Fruit fly (Drosophila melanogaster): Measurements from ENCODE around the gene boss.

boss gene

DNA sequence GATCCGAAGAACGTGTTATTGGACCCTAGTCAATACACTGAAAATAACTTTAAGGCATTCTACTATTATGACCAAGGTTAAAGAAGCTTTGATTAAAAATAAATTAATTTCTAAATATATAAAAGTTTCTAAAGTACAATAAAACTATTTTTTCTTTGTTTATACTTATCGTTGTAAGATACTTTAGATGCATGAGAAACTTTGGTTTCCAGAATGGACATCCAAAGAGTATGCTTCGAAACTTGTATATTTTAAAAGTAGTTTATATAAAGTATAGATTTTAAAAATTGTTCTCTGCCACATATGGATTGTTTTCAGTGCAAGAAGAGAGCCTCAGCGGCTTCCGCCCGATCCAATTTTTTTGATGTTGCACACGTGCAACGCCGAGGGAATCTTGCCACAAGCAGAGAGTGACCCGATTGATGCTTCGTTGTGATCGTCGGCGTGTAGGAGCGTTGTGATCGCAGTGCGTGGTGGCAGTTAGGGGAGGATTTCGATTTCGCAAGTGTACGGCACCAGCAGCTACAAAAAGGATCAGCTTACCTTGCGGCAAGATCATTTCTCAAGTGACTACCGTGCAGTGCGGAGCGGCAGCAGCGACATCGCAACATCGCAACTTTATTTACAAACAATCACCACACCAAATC is 35.4 kb downstream of the boss start:
- TF ChIP-seq CG11617 (GFP tag; optimal IDR thresholded peaks at IDR 0.05) (no peak), cnc (optimal IDR thresholded peaks at IDR 0.05) (no peak), Hr96 (GFP tag; optimal IDR thresholded peaks at IDR 0.05) (no peak), Crg-1 (GFP tag; optimal IDR thresholded peaks at IDR 0.05) (no peak)

DNA sequence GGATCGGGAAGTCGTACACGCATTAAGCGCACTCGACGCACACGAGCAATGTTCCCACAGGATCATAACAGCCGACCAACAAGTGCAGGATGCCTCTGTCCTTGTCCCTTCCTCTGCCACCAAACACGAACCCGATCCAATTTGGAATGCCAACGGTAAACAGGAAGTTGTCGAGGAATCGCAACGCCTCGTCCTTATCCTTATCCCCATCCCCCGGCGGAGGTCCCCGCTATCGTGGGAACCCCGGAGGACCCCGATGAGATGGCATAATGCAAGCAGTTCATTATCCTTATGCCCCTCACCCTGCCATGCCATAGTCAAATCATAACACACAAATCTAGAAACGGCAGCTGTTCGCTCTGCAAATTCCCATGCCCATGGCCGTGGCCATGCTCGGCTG is 37.3 kb downstream of the boss start:
- TF ChIP-seq cic (GFP tag; optimal IDR thresholded peaks at IDR 0.05) (no peak), toe (GFP tag; optimal IDR thresholded peaks at IDR 0.05) (no peak)

DNA sequence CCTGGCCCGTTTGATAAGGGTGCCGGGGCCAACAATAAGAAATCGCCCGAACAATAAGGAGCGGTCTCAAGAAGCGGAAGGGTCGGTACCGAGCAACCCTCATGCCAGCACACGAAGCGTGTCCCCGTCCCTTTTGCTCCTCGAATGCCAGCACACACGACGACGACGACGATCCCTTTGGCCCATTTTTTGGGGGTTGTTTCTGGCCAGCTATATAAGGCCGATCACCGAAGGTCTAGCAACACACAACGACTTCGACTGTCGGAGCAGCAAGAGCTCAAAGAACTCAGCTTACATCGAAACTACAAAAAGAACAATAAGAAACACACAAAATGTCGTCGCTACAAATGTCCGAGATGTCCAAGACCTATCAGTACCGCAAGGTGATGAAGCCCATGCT is 37.8 kb downstream of the boss start:
- no peak for TF ChIP-seq Clk (GFP tag; optimal IDR thresholded peaks at IDR 0.05)
- TF ChIP-seq Hr96 (GFP tag; optimal IDR thresholded peaks at IDR 0.05), result no peak
- TF ChIP-seq kay (GFP tag; ENCODE audit: borderline replicate concordance), result no peak
- TF ChIP-seq pad (GFP tag; optimal IDR thresholded peaks at IDR 0.05), result no peak
- no peak for TF ChIP-seq ovo (GFP tag; optimal IDR thresholded peaks at IDR 0.05)
- TF ChIP-seq bab1 (GFP tag; optimal IDR thresholded peaks at IDR 0.05), result no peak
- TF ChIP-seq CG7045 (GFP tag; optimal IDR thresholded peaks at IDR 0.05), result no peak
- TF ChIP-seq toe (GFP tag; optimal IDR thresholded peaks at IDR 0.05), result no peak
- no peak for TF ChIP-seq CG7101 (tag; optimal IDR thresholded peaks at IDR 0.05)
- no peak for TF ChIP-seq CG12768 (GFP tag; optimal IDR thresholded peaks at IDR 0.05)
- TF ChIP-seq CG1620 (GFP tag; optimal IDR thresholded peaks at IDR 0.05), result no peak
- TF ChIP-seq CG11617 (GFP tag; optimal IDR thresholded peaks at IDR 0.05), result no peak
- TF ChIP-seq tj (GFP tag; optimal IDR thresholded peaks at IDR 0.05), result no peak
- no peak for TF ChIP-seq Mnt (GFP tag; optimal IDR thresholded peaks at IDR 0.05)
- TF ChIP-seq cic (GFP tag; optimal IDR thresholded peaks at IDR 0.05), result no peak

DNA sequence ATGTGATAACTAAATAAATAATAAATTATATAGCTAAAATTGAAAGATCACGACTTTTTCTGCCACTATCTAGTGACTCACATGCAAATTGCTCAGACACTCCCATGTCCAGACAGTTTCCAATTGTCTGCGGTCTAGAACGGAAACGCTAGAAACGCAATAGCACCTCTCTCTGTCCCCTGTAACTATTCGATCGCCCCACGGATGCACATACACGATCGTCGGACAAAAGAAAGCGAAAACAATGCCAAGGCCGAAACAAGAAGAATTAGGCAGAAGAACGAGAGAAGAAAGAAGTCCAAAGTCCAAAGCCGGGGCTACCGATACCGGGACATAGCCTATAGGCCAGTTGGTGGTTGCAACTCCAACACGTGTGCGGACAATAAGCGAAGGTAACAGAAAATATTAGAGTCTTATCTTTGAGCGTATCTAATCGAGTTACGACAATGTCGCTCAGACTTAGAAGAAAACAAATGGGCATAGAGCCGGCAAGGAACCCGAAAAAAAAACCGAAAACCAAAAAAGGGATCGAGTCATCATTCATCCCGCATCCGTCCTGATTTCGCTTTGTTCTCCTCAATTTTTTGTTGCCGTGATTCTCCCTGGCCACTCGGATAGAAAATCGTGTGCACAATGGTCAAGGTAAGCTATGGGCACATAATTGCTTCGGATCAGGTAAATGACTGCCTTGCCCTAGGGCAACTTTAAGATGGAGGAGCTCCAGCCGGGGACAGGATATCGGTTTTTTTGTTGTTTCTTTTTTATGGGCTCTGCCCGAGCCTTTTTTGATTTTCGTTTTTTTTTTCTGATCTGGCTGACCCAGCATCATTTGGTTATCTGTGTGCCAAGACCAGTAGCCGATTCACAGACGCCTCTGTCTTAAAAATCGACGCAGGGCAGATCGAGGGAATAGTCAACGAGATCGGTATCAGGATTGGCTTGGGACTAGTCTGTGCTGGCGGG is 39.2 kb downstream of the boss start:
- TF ChIP-seq CG7101 (tag; optimal IDR thresholded peaks at IDR 0.05) (no peak), CG1620 (GFP tag; optimal IDR thresholded peaks at IDR 0.05) (no peak), toe (GFP tag; optimal IDR thresholded peaks at IDR 0.05) (no peak), CG12768 (GFP tag; optimal IDR thresholded peaks at IDR 0.05) (no peak), cnc (optimal IDR thresholded peaks at IDR 0.05) (no peak), tj (GFP tag; optimal IDR thresholded peaks at IDR 0.05) (no peak), CG7045 (GFP tag; optimal IDR thresholded peaks at IDR 0.05) (no peak), CG33017 (tag; optimal IDR thresholded peaks at IDR 0.05) (no peak), cic (GFP tag; optimal IDR thresholded peaks at IDR 0.05) (no peak), CG14711 (tag; optimal IDR thresholded peaks at IDR 0.05) (no peak), kay (GFP tag; ENCODE audit: borderline replicate concordance) (no peak), Crg-1 (GFP tag; optimal IDR thresholded peaks at IDR 0.05) (no peak), pad (GFP tag; optimal IDR thresholded peaks at IDR 0.05) (no peak), CG11617 (GFP tag; optimal IDR thresholded peaks at IDR 0.05) (no peak), CG5204 (GFP tag; optimal IDR thresholded peaks at IDR 0.05) (no peak), Mnt (GFP tag; optimal IDR thresholded peaks at IDR 0.05) (no peak), ovo (GFP tag; optimal IDR thresholded peaks at IDR 0.05) (no peak), Clk (GFP tag; optimal IDR thresholded peaks at IDR 0.05) (no peak), Hr96 (GFP tag; optimal IDR thresholded peaks at IDR 0.05) (no peak), bab1 (GFP tag; optimal IDR thresholded peaks at IDR 0.05) (no peak)

DNA sequence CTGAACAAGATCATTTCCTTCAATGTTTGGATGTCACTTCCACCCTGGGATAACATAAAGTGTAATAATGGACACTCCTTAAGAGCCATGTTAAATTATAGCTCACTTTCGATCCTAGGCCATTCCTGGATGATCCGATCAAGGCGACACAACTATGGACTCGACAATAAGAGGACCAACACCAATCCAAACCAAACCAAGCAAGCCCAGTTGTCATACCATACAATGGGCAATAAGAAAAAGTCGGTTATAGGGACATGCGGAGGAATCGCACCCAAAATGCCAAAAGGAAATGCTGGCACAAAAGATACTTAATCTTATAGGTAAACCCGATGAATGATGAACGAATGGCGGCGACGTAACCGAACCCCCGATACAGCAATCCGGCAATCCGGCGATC is 40.2 kb downstream of the boss start:
- TF ChIP-seq CG7045 (GFP tag; optimal IDR thresholded peaks at IDR 0.05) (no peak), toe (GFP tag; optimal IDR thresholded peaks at IDR 0.05) (no peak), pad (GFP tag; optimal IDR thresholded peaks at IDR 0.05) (no peak), kay (GFP tag; ENCODE audit: borderline replicate concordance) (no peak), ovo (GFP tag; optimal IDR thresholded peaks at IDR 0.05) (no peak)

DNA sequence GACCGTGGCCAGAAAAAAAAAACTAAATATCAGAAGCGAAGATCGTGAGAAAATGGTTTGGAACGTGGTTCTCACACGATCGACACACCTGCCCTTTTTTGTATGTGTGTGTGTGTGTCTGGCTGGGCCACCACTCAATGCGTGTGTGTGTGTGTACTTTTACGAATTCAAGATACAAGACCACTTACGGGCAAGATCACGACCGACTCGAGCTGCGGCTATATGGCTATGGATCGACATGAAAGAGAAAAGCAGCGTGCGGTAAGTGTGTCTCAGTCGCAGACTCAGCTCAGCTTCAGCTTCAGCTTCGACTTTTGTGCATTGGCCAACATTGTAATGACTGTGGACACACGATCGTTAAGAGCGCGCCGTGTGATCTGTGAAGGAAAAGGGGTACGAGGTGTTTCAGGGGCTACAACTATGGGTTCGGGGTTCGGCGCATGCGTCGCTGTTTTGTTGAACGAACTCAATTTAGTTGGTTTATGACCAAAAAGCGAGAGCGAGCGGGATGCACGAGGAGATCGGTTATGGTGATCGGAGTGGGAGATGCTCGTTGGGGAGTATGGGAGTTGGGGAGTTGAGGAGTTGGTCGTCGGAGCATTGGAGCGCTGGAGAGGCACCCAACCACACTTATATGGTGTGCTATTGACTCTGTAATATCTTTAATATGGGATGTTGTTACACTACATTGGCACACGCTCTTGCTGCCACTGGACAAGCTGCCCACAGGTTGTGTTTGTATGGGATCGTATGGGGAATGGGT is 41.0 kb downstream of the boss start:
- TF ChIP-seq toe (GFP tag; optimal IDR thresholded peaks at IDR 0.05) (no peak), CG5204 (GFP tag; optimal IDR thresholded peaks at IDR 0.05) (no peak), CG1620 (GFP tag; optimal IDR thresholded peaks at IDR 0.05) (no peak), Clk (GFP tag; optimal IDR thresholded peaks at IDR 0.05) (no peak), CG33017 (tag; optimal IDR thresholded peaks at IDR 0.05) (no peak), cic (GFP tag; optimal IDR thresholded peaks at IDR 0.05) (no peak), Crg-1 (GFP tag; optimal IDR thresholded peaks at IDR 0.05) (no peak), pad (GFP tag; optimal IDR thresholded peaks at IDR 0.05) (no peak)

Data from whole organism, adult.